Fruit fly (Drosophila melanogaster): ENCODE measurements around the gene mRpL12.

DNA sequence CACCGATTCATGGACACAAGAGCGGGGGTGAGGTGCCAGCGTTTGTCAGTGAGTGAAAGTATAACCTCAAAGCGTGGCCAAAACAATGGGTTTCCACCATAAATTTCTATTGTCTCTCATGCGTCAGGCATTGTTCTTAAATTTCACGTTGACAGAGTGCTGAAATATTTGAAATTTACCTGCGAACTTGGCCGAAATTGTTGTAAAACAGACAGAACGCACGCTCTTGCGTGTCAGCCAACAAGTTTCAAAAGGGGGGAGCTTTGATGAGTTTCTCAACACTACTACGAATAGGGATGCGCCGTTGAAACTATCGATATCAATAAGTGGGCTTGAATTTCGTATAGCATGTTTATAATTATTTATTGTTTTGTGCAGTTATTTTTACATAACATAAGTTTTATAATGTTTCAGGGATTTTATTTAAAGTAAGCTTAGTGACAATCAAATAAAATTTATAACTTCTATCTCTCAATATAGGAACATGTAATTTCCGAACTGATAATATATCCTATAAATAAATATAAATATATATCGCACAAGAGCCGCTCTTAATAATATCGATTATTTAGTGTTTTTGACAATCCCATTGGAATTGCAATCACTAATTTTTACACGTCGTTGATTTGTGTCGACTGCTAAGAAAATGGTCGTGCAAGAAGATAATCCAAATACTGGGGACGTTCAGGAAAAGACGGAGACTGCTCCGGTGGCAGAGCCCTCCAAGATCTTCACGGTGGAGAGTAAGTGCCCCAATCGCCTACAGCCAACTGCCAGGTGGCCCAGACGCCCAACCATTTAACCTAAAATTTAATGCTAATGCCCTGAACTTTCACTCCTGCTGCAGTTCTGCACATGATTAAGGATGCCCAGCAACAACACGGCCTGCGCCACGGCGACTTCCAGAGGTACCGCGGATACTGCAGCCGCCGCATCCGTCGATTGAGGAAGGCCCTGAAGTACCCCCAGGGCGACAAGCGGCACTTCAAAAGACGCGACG lies 18.2 kb downstream of the mRpL12 start, which contains the start of the genes pix and Srp68:
- TF ChIP-seq CG8478 (optimal IDR thresholded peaks at IDR 0.05) (no peak), CTCF (optimal IDR thresholded peaks at IDR 0.05) (no peak)

Measured in S2 (cell line).